Worm (Caenorhabditis elegans) whole organism, L2 larva: ENCODE results near the gene Y57A10A.13.
"Not testable (repeated sequence)": the region's sequence is repeated elsewhere in the genome, so short reads cannot be mapped to it uniquely, and the experiment has no call there.

Experiments
- C34F6.9 ChIP-seq: fragments of 150-350 bp; optimal IDR thresholded peaks from 2 replicates; lab custom pipeline; 2014; ENCODE audit warnings: missing biosample characterization, missing genetic modification characterization
- F13H6.1 ChIP-seq: sonication (generic microtip); optimal IDR thresholded peaks from 2 replicates; lab custom pipeline; 2016; ENCODE audit warnings: missing genetic modification characterization, missing compliant biosample characterization
- Y55F3AM.14 ChIP-seq: fragments of 200-800 bp; sonication (Bioruptor generic); optimal IDR thresholded peaks from 2 replicates; lab custom pipeline; 2018; ENCODE audit warnings: mild to moderate bottlenecking, missing genetic modification characterization, missing compliant biosample characterization
- ZK546.5 ChIP-seq: sonication (generic microtip); optimal IDR thresholded peaks from 2 replicates; lab custom pipeline; 2017; ENCODE audit warnings: missing biosample characterization, missing genetic modification characterization
- aly-2 ChIP-seq: fragments of 150-350 bp; optimal IDR thresholded peaks from 2 replicates; lab custom pipeline; 2014; ENCODE audit warnings: missing biosample characterization, missing genetic modification characterization
- ama-1 ChIP-seq: fragments of 150-350 bp; optimal IDR thresholded peaks from 2 replicates; lab custom pipeline; 2018; ENCODE audit warnings: inconsistent platforms
- blmp-1 ChIP-seq: sonication (generic microtip); optimal IDR thresholded peaks from 2 replicates; lab custom pipeline; 2017; ENCODE audit warnings: missing genetic modification characterization, mild to moderate bottlenecking, missing compliant biosample characterization, antibody characterized with exemption, moderate library complexity; ENCODE audit not compliant: insufficient read depth
- ceh-16 ChIP-seq: fragments of 150-350 bp; optimal IDR thresholded peaks from 2 replicates; lab custom pipeline; 2014; ENCODE audit warnings: missing biosample characterization, missing genetic modification characterization
- ceh-82 ChIP-seq: fragments of 150-350 bp; optimal IDR thresholded peaks from 2 replicates; lab custom pipeline; 2014; ENCODE audit warnings: missing biosample characterization, missing genetic modification characterization
- crh-2 ChIP-seq: sonication (generic microtip); optimal IDR thresholded peaks from 2 replicates; lab custom pipeline; 2017; ENCODE audit warnings: missing biosample characterization, missing genetic modification characterization
- egl-27 ChIP-seq: sonication (generic microtip); optimal IDR thresholded peaks from 3 replicates; lab custom pipeline; 2017; ENCODE audit warnings: missing biosample characterization, missing genetic modification reagents, missing genetic modification characterization
- gmeb-1 ChIP-seq: fragments of 150-350 bp; optimal IDR thresholded peaks from 2 replicates; lab custom pipeline; 2014; ENCODE audit warnings: missing biosample characterization, missing genetic modification characterization
- lin-13 ChIP-seq: fragments of 150-350 bp; optimal IDR thresholded peaks from 2 replicates; lab custom pipeline; 2014; ENCODE audit warnings: missing biosample characterization, missing genetic modification reagents, missing genetic modification characterization
- lin-39 ChIP-seq: fragments of 150-350 bp; optimal IDR thresholded peaks from 2 replicates; lab custom pipeline; 2014; ENCODE audit warnings: missing biosample characterization, missing genetic modification reagents, missing genetic modification characterization
- lsy-2 ChIP-seq, 2 experiments: fragments of 150-350 bp in 1 of 2; sonication (generic microtip) in 1 of 2; optimal IDR thresholded peaks; 2 replicates each; lab custom pipeline; 2014 to 2017; ENCODE audit warnings: missing biosample characterization in 2 of 2, missing genetic modification characterization in 2 of 2
- mbf-1 ChIP-seq: sonication (generic microtip); optimal IDR thresholded peaks from 2 replicates; lab custom pipeline; 2017; ENCODE audit warnings: missing biosample characterization, missing genetic modification characterization
- mdl-1 ChIP-seq, 2 experiments: fragments of 150-350 bp in 1 of 2; sonication (generic microtip) in 1 of 2; optimal IDR thresholded peaks; 2 replicates each; lab custom pipeline; 2017; ENCODE audit warnings: missing biosample characterization in 2 of 2, missing genetic modification characterization in 2 of 2
- nhr-10 ChIP-seq: sonication (generic microtip); optimal IDR thresholded peaks from 2 replicates; lab custom pipeline; 2017; ENCODE audit warnings: missing biosample characterization, missing genetic modification characterization
- nhr-11 ChIP-seq: fragments of 150-350 bp; optimal IDR thresholded peaks from 2 replicates; lab custom pipeline; 2014; ENCODE audit warnings: missing biosample characterization, missing genetic modification characterization
- nhr-129 ChIP-seq: fragments of 150-350 bp; optimal IDR thresholded peaks from 2 replicates; lab custom pipeline; 2014; ENCODE audit warnings: missing biosample characterization, missing genetic modification characterization
- nhr-21 ChIP-seq: fragments of 150-350 bp; optimal IDR thresholded peaks from 2 replicates; lab custom pipeline; 2014; ENCODE audit warnings: missing biosample characterization, missing genetic modification characterization
- nhr-23 ChIP-seq: fragments of 150-350 bp; optimal IDR thresholded peaks from 2 replicates; lab custom pipeline; 2014; ENCODE audit warnings: missing biosample characterization, missing genetic modification reagents, missing genetic modification characterization
- nhr-25 ChIP-seq: fragments of 150-350 bp; sonication (generic microtip); optimal IDR thresholded peaks from 3 replicates; lab custom pipeline; 2014; ENCODE audit warnings: missing biosample characterization, missing genetic modification characterization
- nhr-6 ChIP-seq: fragments of 150-350 bp; optimal IDR thresholded peaks from 2 replicates; lab custom pipeline; 2014; ENCODE audit warnings: missing biosample characterization, missing genetic modification characterization
- nhr-77 ChIP-seq: fragments of 150-350 bp; optimal IDR thresholded peaks from 2 replicates; lab custom pipeline; 2014; ENCODE audit warnings: missing biosample characterization, missing genetic modification characterization
- peb-1 ChIP-seq: fragments of 150-350 bp; optimal IDR thresholded peaks from 2 replicates; lab custom pipeline; 2014; ENCODE audit warnings: missing biosample characterization, missing genetic modification characterization
- sma-3 ChIP-seq: sonication (generic microtip); optimal IDR thresholded peaks from 2 replicates; lab custom pipeline; 2016; ENCODE audit warnings: missing genetic modification reagents, missing genetic modification characterization, missing compliant biosample characterization
- sma-9 ChIP-seq, 2 experiments: fragments of 150-350 bp in 1 of 2; sonication (generic microtip) in 1 of 2; optimal IDR thresholded peaks; 2 replicates each; lab custom pipeline; 2014 to 2016; ENCODE audit warnings: missing genetic modification characterization in 2 of 2, mild to moderate bottlenecking in 1 of 2, missing biosample characterization in 1 of 2, missing compliant biosample characterization in 1 of 2, missing genetic modification reagents in 1 of 2, moderate library complexity in 1 of 2
- snpc-4 ChIP-seq: fragments of 150-350 bp; optimal IDR thresholded peaks from 2 replicates; lab custom pipeline; 2014; ENCODE audit warnings: missing biosample characterization, missing genetic modification characterization
- unc-39 ChIP-seq: fragments of 150-350 bp; optimal IDR thresholded peaks from 2 replicates; lab custom pipeline; 2014; ENCODE audit warnings: missing biosample characterization, missing genetic modification characterization
- unc-55 ChIP-seq: fragments of 150-350 bp; sonication (generic microtip); optimal IDR thresholded peaks from 3 replicates; lab custom pipeline; 2014; ENCODE audit warnings: missing biosample characterization, missing genetic modification reagents, missing genetic modification characterization
- unc-62 ChIP-seq: fragments of 150-350 bp; optimal IDR thresholded peaks from 2 replicates; lab custom pipeline; 2014; ENCODE audit warnings: missing biosample characterization, missing genetic modification reagents, missing genetic modification characterization
- ztf-11 ChIP-seq: sonication (generic microtip); optimal IDR thresholded peaks from 2 replicates; lab custom pipeline; 2017; ENCODE audit warnings: missing biosample characterization, missing genetic modification characterization
- ztf-4 ChIP-seq: fragments of 150-350 bp; optimal IDR thresholded peaks from 2 replicates; lab custom pipeline; 2014; ENCODE audit warnings: missing biosample characterization, missing genetic modification characterization

Y57A10A.13 gene

DNA sequence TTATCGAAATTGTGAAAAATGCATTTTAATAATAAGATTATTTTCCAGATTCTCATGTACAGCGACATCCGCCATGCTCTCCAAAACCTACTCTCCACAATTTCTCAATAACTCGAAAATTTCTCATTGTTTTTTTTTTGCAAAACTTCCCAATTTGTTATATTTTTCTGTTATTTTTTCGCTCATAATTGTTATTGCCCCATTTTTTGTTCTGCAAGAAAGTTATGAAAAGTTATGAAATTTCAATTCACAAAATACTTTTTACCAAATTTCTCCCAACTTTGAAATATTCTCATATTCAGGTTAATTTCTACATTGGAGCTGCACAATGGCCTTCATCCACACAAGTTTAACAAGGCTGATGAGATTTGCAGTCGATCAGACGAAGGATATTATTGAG, 33.1 kb downstream of the Y57A10A.13 start, which contains the start of gene Y57A10A.4:
Y57A10A.4 (plus strand) TSS at position 301 of the 400 bp plus-strand sequence.
- TF ChIP-seq C34F6.9, nhr-25, nhr-21 (tag; lab: Kevin White, UChicago): not testable (repeated sequence)

ce11 chrII:12150227-12150626, 34.5 kb downstream of the Y57A10A.13 start:
- TF ChIP-seq nhr-129 (tag; lab: Kevin White, UChicago) = no peak
- no peak for TF ChIP-seq crh-2 (tag; lab: Kevin White, UChicago)
- TF ChIP-seq ceh-82 (tag; lab: Kevin White, UChicago) = no peak
- no peak for TF ChIP-seq mdl-1 (tag; optimal IDR thresholded peaks at IDR 0.05; lab: Kevin White, UChicago)
- no peak for TF ChIP-seq ama-1 (lab: Kevin White, UChicago)
- TF ChIP-seq egl-27 (tag; lab: Kevin White, UChicago) = no peak
- no peak for TF ChIP-seq Y55F3AM.14 (GFP tag; lab: Kevin White, UChicago)
- no peak for TF ChIP-seq sma-3 (GFP tag; lab: Kevin White, UChicago)
- TF ChIP-seq ceh-16 (tag; lab: Kevin White, UChicago) = no peak
- no peak for TF ChIP-seq lin-13 (GFP tag; lab: Kevin White, UChicago)
- TF ChIP-seq aly-2 (tag; lab: Kevin White, UChicago) = no peak
- no peak for TF ChIP-seq blmp-1

DNA sequence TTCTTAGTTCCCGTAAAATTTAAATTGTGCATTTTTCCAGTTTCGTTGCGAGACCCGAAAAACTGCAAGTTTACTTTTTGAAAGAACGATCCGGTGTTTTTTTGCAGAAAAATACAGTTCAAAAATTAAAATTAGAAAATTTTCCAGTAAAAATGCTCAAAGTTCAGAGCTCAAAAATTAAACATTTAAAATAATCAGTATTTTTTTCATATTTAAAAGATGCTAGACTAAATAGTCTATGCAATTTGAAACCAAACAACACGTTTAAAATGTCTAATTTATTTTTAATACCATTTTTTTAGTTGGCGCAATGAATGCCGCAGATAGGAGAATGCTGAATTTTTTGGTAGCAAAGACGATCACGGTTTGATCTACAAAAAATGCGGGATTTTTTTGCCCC, 37.4 kb downstream of the Y57A10A.13 start, which contains the start of gene Y57A10A.2:
Y57A10A.2 (plus strand) TSS at position 301 of the 400 bp plus-strand sequence.
- TF ChIP-seq nhr-6 (tag; lab: Kevin White, UChicago) (no peak), nhr-129 (tag; lab: Kevin White, UChicago) (no peak), unc-39 (no peak), ZK546.5 (tag; lab: Kevin White, UChicago) (no peak), mdl-1 (tag; optimal IDR thresholded peaks at IDR 0.05; lab: Kevin White, UChicago) (no peak), gmeb-1 (tag; lab: Kevin White, UChicago) (no peak)

DNA sequence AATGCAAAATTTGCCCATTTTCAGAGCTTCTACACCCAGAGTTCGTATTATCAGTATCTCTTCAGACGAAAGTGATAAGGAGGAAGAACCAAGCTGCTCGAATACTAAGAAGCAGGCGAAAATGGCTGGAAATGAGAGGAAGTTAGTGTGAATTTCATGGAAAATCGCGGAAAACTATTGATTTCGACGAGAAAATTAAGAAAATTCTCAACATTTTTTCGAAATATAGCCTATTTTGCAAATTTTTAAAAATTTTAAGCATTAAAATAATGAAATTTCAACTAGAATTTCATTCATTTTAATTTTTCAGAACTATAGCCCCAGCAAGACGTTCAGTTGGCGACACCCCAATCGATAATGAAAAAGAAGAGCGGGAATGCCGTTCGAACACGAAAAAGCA, 41.1 kb downstream of the Y57A10A.13 start:
- TF ChIP-seq aly-2 (tag; lab: Kevin White, UChicago) (no peak), unc-39 (no peak), sma-9 (GFP tag; optimal IDR thresholded peaks at IDR 0.05; lab: Kevin White, UChicago) (no peak), sma-9 (tag; optimal IDR thresholded peaks at IDR 0.05; lab: Kevin White, UChicago) (no peak), nhr-23 (tag; lab: Kevin White, UChicago) (no peak), ama-1 (lab: Kevin White, UChicago) (no peak), lsy-2 (tag; optimal IDR thresholded peaks at IDR 0.05; lab: Kevin White, UChicago) (no peak), ceh-16 (tag; lab: Kevin White, UChicago) (no peak), nhr-129 (tag; lab: Kevin White, UChicago) (no peak), nhr-11 (no peak), peb-1 (tag; lab: Kevin White, UChicago) (no peak), ztf-4 (tag; lab: Kevin White, UChicago) (no peak), unc-62 (GFP tag; lab: Kevin White, UChicago) (no peak), ZK546.5 (tag; lab: Kevin White, UChicago) (no peak), lin-39 (tag; lab: Kevin White, UChicago) (no peak), ztf-11 (no peak), nhr-6 (tag; lab: Kevin White, UChicago) (no peak)

DNA sequence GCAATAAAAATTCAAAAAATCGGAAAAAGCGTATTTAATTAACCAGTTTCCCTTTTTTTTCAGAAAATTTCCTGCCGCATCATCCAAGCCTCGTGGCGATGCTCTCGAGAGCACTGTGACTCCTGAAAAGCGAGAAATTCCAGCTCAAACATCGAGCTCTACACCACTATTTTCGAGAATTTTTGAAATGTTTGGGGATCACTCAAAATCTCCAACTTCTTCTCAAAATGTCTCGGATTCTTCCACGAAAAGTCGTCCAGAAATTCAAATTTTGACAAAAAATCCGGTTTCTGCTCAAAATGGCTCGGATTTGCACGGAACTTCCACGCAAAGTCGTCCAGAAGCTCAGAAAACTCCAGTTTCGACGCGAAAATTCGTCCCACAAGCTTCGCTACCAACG, 46.7 kb downstream of the Y57A10A.13 start:
- TF ChIP-seq peb-1 (tag; lab: Kevin White, UChicago) (no peak), unc-55 (no peak), crh-2 (tag; lab: Kevin White, UChicago) (no peak), F13H6.1 (tag; lab: Kevin White, UChicago) (no peak), nhr-129 (tag; lab: Kevin White, UChicago) (no peak), lin-39 (tag; lab: Kevin White, UChicago) (no peak), mdl-1 (tag; optimal IDR thresholded peaks at IDR 0.05; lab: Kevin White, UChicago) (no peak), mbf-1 (tag; lab: Kevin White, UChicago) (no peak), snpc-4 (tag; lab: Kevin White, UChicago) (no peak), ama-1 (lab: Kevin White, UChicago) (no peak), unc-62 (GFP tag; lab: Kevin White, UChicago) (no peak), nhr-77 (tag; lab: Kevin White, UChicago) (no peak), lsy-2 (tag; optimal IDR thresholded peaks at IDR 0.05; lab: Kevin White, UChicago) (no peak), lin-13 (GFP tag; lab: Kevin White, UChicago) (no peak), egl-27 (tag; lab: Kevin White, UChicago) (no peak), nhr-10 (no peak)
